Fruit fly (Drosophila melanogaster): ENCODE measurements around the gene CtsK1.

Gene CtsK1

DNA sequence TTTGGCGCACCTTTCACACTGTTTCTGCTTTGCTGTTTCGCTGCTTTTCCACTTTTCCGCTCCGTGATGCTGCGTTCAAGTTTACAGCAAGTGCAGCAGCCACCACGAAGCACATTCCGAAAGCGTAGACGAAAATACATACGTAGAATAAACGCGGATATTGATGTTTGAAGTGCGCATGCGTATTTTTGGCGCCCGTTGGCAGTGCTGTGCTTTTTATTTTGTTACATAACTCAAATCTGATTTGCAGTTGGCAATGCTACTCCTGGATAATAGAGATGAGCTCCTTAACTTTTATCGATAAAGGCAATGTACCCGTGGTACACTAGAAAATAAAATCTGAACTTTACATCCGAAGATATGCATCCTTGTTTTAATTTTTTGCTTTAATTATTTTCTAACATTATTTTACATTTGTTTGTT is 12.7 kb downstream of the CtsK1 start (continued):
- TF ChIP-seq CG2875 (GFP tag; optimal IDR thresholded peaks at IDR 0.05) (no peak), pb (GFP tag; optimal IDR thresholded peaks at IDR 0.05) (no peak), B-H1 (GFP tag; IDR thresholded peaks at IDR 0.05) (no peak), sens-2 (GFP tag; IDR thresholded peaks at IDR 0.05) (no peak), CG6765 (GFP tag; optimal IDR thresholded peaks at IDR 0.05) (no peak), tna (GFP tag; IDR thresholded peaks at IDR 0.05; ENCODE audit: partially characterized antibody) (0 out of 2 replicates have a peak, but pooled peaks have one; percentile 21), sim (GFP tag; IDR thresholded peaks at IDR 0.05) (no peak), Fer1 (GFP tag; optimal IDR thresholded peaks at IDR 0.05) (no peak), CG14667 (GFP tag; IDR thresholded peaks at IDR 0.05) (no peak), CG12104 (GFP tag; optimal IDR thresholded peaks at IDR 0.05) (no peak), otp (GFP tag; IDR thresholded peaks at IDR 0.05) (no peak), pho (GFP tag; optimal IDR thresholded peaks at IDR 0.05) (peak; percentile 9), CG17328 (GFP tag; IDR thresholded peaks at IDR 0.05) (no peak), dysf (GFP tag; IDR thresholded peaks at IDR 0.05) (no peak), HmgZ (tag; optimal IDR thresholded peaks at IDR 0.05) (no peak), gcm (GFP tag; optimal IDR thresholded peaks at IDR 0.05) (no peak), chinmo (GFP tag; IDR thresholded peaks at IDR 0.05; ENCODE audit: partially characterized antibody) (peak; percentile 88; the same call in 2 of the 4 replicates), CG6175 (GFP tag; IDR thresholded peaks at IDR 0.05) (no peak), ab (GFP tag; optimal IDR thresholded peaks at IDR 0.05) (no peak), CG1602 (GFP tag; optimal IDR thresholded peaks at IDR 0.05) (no peak), oc (tag; optimal IDR thresholded peaks at IDR 0.05) (no peak), Hand (GFP tag; optimal IDR thresholded peaks at IDR 0.05) (no peak), Jarid2 (GFP tag; optimal IDR thresholded peaks at IDR 0.05) (no peak), tgo (GFP tag; IDR thresholded peaks at IDR 0.05) (0 out of 3 replicates have a peak, but pooled peaks have one; percentile 18), CG16815 (GFP tag; optimal IDR thresholded peaks at IDR 0.05) (no peak), Drgx (GFP tag; IDR thresholded peaks at IDR 0.05) (peak; percentile 43; the same call in 1 of the 2 replicates), dmrt99B (tag; optimal IDR thresholded peaks at IDR 0.05) (no peak), cg (GFP tag; optimal IDR thresholded peaks at IDR 0.05) (peak; percentile 61), CG11247 (GFP tag; IDR thresholded peaks at IDR 0.05) (0 out of 2 replicates have a peak, but pooled peaks have one; percentile 16), bab2 (GFP tag; optimal IDR thresholded peaks at IDR 0.05) (no peak), Six4 (GFP tag; optimal IDR thresholded peaks at IDR 0.05) (no peak), Vsx1 (GFP tag; optimal IDR thresholded peaks at IDR 0.05) (no peak), CG4730 (GFP tag; IDR thresholded peaks at IDR 0.05) (no peak), tx (GFP tag; optimal IDR thresholded peaks at IDR 0.05) (no peak), CG31365 (tag; optimal IDR thresholded peaks at IDR 0.05) (no peak), Tbp (GFP tag; optimal IDR thresholded peaks at IDR 0.05) (no peak), YL-1 (GFP tag; optimal IDR thresholded peaks at IDR 0.05) (peak; percentile 66), Fer3 (tag; optimal IDR thresholded peaks at IDR 0.05) (no peak), h (optimal IDR thresholded peaks at IDR 0.05) (no peak), GATAe (GFP tag; conservative IDR thresholded peaks at IDR 0.05) (no peak), chn (GFP tag; optimal IDR thresholded peaks at IDR 0.05) (no peak), az2 (GFP tag; optimal IDR thresholded peaks at IDR 0.05) (no peak), klu (GFP tag; IDR thresholded peaks at IDR 0.05) (no peak), CG34224 (GFP tag; IDR thresholded peaks at IDR 0.05; ENCODE audit: partially characterized antibody) (no peak), unpg (GFP tag; optimal IDR thresholded peaks at IDR 0.05) (no peak), nau (GFP tag; optimal IDR thresholded peaks at IDR 0.05) (no peak), CG6683 (GFP tag; optimal IDR thresholded peaks at IDR 0.05) (no peak), CG6813 (GFP tag; optimal IDR thresholded peaks at IDR 0.05) (no peak), CG9727 (GFP tag; optimal IDR thresholded peaks at IDR 0.05) (no peak), CG6272 (GFP tag; IDR thresholded peaks at IDR 0.05) (no peak), CG30020 (tag; optimal IDR thresholded peaks at IDR 0.05) (no peak), CG15479 (GFP tag; optimal IDR thresholded peaks at IDR 0.05) (no peak)

Measured in whole organism, embryonic.